Fruit fly (Drosophila melanogaster): ENCODE results near the gene CG12347.

- TF ChIP-seq CG8301 (tag; optimal IDR thresholded peaks at IDR 0.05) = no peak
- TF ChIP-seq D1 (tag; optimal IDR thresholded peaks at IDR 0.05) = no peak
Observed at dm6 chr3R:17951780-17952179, 45.5 kb downstream of the CG12347 start.

All from whole organism, pupa.